Worm (Caenorhabditis elegans) whole organism, young adult: ENCODE measurements around the gene fbxb-42.

Source experiments
- C17E4.6 ChIP-seq: fragments of 200-800 bp; sonication (Bioruptor generic); IDR thresholded peaks from 2 replicates; pipeline ENCODE4 v1.3.6; 2022; ENCODE audit warnings: missing genetic modification reagents, missing genetic modification characterization, missing compliant biosample characterization
- F10E7.11 ChIP-seq: sonication (generic microtip); optimal IDR thresholded peaks from 2 replicates; lab custom pipeline; 2017; ENCODE audit warnings: mild to moderate bottlenecking, missing genetic modification characterization, moderate library complexity, missing compliant biosample characterization
- F37B4.10 ChIP-seq: fragments of 200-800 bp; sonication (Bioruptor generic); IDR thresholded peaks from 2 replicates; pipeline ENCODE4 v1.3.6; 2022; ENCODE audit warnings: missing genetic modification characterization, missing compliant biosample characterization
- F52B5.7 ChIP-seq: sonication (generic microtip); optimal IDR thresholded peaks from 2 replicates; lab custom pipeline; 2016; ENCODE audit warnings: mild to moderate bottlenecking, missing genetic modification characterization, missing compliant biosample characterization
- F55B11.4 ChIP-seq: sonication (generic microtip); optimal IDR thresholded peaks from 2 replicates; lab custom pipeline; 2016; ENCODE audit warnings: missing compliant biosample characterization, missing genetic modification characterization, borderline replicate concordance; ENCODE audit not compliant: insufficient read depth
- T26A5.8 ChIP-seq: sonication (generic microtip); optimal IDR thresholded peaks from 2 replicates; lab custom pipeline; 2016; ENCODE audit warnings: missing genetic modification characterization, missing compliant biosample characterization
- Y53G8AR.9 ChIP-seq: fragments of 200-800 bp; sonication (Bioruptor generic); conservative IDR thresholded peaks from 2 replicates; pipeline ENCODE4 v1.3.6; 2022; ENCODE audit warnings: missing genetic modification reagents, missing genetic modification characterization, missing compliant biosample characterization
- aptf-2 ChIP-seq: fragments of 200-800 bp; sonication (Bioruptor generic); conservative IDR thresholded peaks from 2 replicates; pipeline ENCODE4 v1.3.6; 2022; ENCODE audit warnings: missing genetic modification reagents, missing genetic modification characterization, missing compliant biosample characterization
- atf-7 ChIP-seq: sonication (generic microtip); optimal IDR thresholded peaks from 2 replicates; lab custom pipeline; 2017; ENCODE audit warnings: mild to moderate bottlenecking, missing genetic modification characterization, missing compliant biosample characterization
- athp-1 ChIP-seq: sonication (generic microtip); optimal IDR thresholded peaks from 2 replicates; lab custom pipeline; 2017; ENCODE audit warnings: mild to moderate bottlenecking, missing genetic modification characterization, missing compliant biosample characterization
- ccch-3 ChIP-seq: fragments of 200-800 bp; sonication (Bioruptor generic); optimal IDR thresholded peaks from 2 replicates; lab custom pipeline; 2018; ENCODE audit warnings: mild to moderate bottlenecking, missing genetic modification characterization, missing compliant biosample characterization
- chd-7 ChIP-seq: sonication (generic microtip); optimal IDR thresholded peaks from 2 replicates; lab custom pipeline; 2016; ENCODE audit warnings: mild to moderate bottlenecking, missing genetic modification characterization, moderate library complexity, missing compliant biosample characterization
- egrh-3 ChIP-seq: fragments of 200-800 bp; sonication (Bioruptor generic); IDR thresholded peaks from 2 replicates; pipeline ENCODE4 v1.3.6; 2022; ENCODE audit warnings: missing genetic modification reagents, missing genetic modification characterization, missing compliant biosample characterization
- ets-4 ChIP-seq: fragments of 200-800 bp; sonication (Bioruptor generic); optimal IDR thresholded peaks from 2 replicates; lab custom pipeline; 2018; ENCODE audit warnings: mild to moderate bottlenecking, missing genetic modification characterization, missing compliant biosample characterization
- him-1 ChIP-seq: sonication (generic microtip); optimal IDR thresholded peaks from 2 replicates; lab custom pipeline; 2016; ENCODE audit warnings: missing genotype, missing genetic modification reagents, missing genetic modification characterization, missing compliant biosample characterization
- hrde-1 ChIP-seq: sonication (generic microtip); optimal IDR thresholded peaks from 2 replicates; lab custom pipeline; 2016; ENCODE audit warnings: missing genetic modification characterization, mild to moderate bottlenecking, missing compliant biosample characterization, moderate library complexity, missing genotype, missing genetic modification reagents, borderline replicate concordance
- hsf-1 ChIP-seq: fragments of 200-800 bp; sonication (Bioruptor generic); IDR thresholded peaks from 2 replicates; pipeline ENCODE4 v1.3.6; 2022; ENCODE audit warnings: missing genetic modification reagents, missing genetic modification characterization, missing compliant biosample characterization
- madf-6 ChIP-seq: fragments of 200-800 bp; sonication (Bioruptor generic); IDR thresholded peaks from 2 replicates; pipeline ENCODE4 v1.3.6; 2022; ENCODE audit warnings: missing genetic modification reagents, missing genetic modification characterization, missing compliant biosample characterization
- madf-8 ChIP-seq: fragments of 200-800 bp; sonication (Bioruptor generic); conservative IDR thresholded peaks from 2 replicates; pipeline ENCODE4 v1.3.6; 2022; ENCODE audit warnings: missing genetic modification reagents, missing genetic modification characterization, missing compliant biosample characterization
- nfyb-1 ChIP-seq: fragments of 200-800 bp; sonication (Bioruptor generic); IDR thresholded peaks from 2 replicates; pipeline ENCODE4 v1.3.6; 2022; ENCODE audit warnings: missing genetic modification reagents, missing genetic modification characterization, missing compliant biosample characterization
- nhr-27 ChIP-seq: fragments of 200-800 bp; sonication (Bioruptor generic); optimal IDR thresholded peaks from 2 replicates; lab custom pipeline; 2018; ENCODE audit warnings: mild to moderate bottlenecking, missing genetic modification characterization, moderate library complexity, missing compliant biosample characterization
- nhr-90 ChIP-seq: sonication (generic microtip); optimal IDR thresholded peaks from 2 replicates; lab custom pipeline; 2016; ENCODE audit warnings: missing genotype, mild to moderate bottlenecking, missing genetic modification characterization, missing compliant biosample characterization
- rec-8 ChIP-seq, 2 experiments: sonication (generic microtip); optimal IDR thresholded peaks; 2 replicates each; lab custom pipeline; 2016; ENCODE audit warnings: mild to moderate bottlenecking in 2 of 2, missing genetic modification characterization in 2 of 2, missing genetic modification reagents in 2 of 2, missing genotype in 2 of 2, missing biosample characterization in 1 of 2, missing compliant biosample characterization in 1 of 2, moderate library complexity in 1 of 2
- snpc-1.1 ChIP-seq: sonication (generic microtip); optimal IDR thresholded peaks from 2 replicates; lab custom pipeline; 2017; ENCODE audit warnings: missing genetic modification characterization, mild to moderate bottlenecking, missing compliant biosample characterization, antibody characterized with exemption, moderate library complexity, missing genotype, missing genetic modification reagents; ENCODE audit not compliant: insufficient read depth
- tbx-9 ChIP-seq: sonication (generic microtip); optimal IDR thresholded peaks from 2 replicates; lab custom pipeline; 2016; ENCODE audit warnings: borderline replicate concordance, missing genetic modification characterization, inconsistent platforms, missing compliant biosample characterization
- tlf-1 ChIP-seq: fragments of 200-800 bp; sonication (Bioruptor generic); optimal IDR thresholded peaks from 2 replicates; lab custom pipeline; 2018; ENCODE audit warnings: mild to moderate bottlenecking, missing genetic modification characterization, missing compliant biosample characterization
- unc-130 ChIP-seq: sonication (generic microtip); optimal IDR thresholded peaks from 2 replicates; lab custom pipeline; 2016; ENCODE audit warnings: missing genetic modification reagents, missing genetic modification characterization, missing compliant biosample characterization
- unc-62 ChIP-seq: fragments of 150-350 bp; optimal IDR thresholded peaks from 2 replicates; lab custom pipeline; 2014; ENCODE audit warnings: missing biosample characterization, missing genetic modification reagents, missing genetic modification characterization
- zim-3 ChIP-seq: sonication (generic microtip); optimal IDR thresholded peaks from 2 replicates; lab custom pipeline; 2017; ENCODE audit warnings: mild to moderate bottlenecking, missing genetic modification characterization, moderate library complexity, missing compliant biosample characterization

Gene fbxb-42

ce11 chrII:1584140-1584539 is 46.7 kb downstream of the fbxb-42 start, which contains the start of gene clec-21:
clec-21 (minus strand) TSS chrII:1584240.
- no peak for TF ChIP-seq madf-8
- TF ChIP-seq unc-62 (GFP tag; lab: Kevin White, UChicago), result no peak
- no peak for TF ChIP-seq T26A5.8 (tag; lab: Kevin White, UChicago)
- no peak for TF ChIP-seq C17E4.6 (GFP tag; lab: Robert Waterston, UW)
- TF ChIP-seq unc-130 (GFP tag; lab: Kevin White, UChicago), result no peak
- no peak for TF ChIP-seq F37B4.10 (GFP tag; lab: Robert Waterston, UW)
- no peak for TF ChIP-seq tbx-9
- no peak for TF ChIP-seq nhr-27 (tag; lab: Kevin White, UChicago)
- no peak for TF ChIP-seq hsf-1 (GFP tag; lab: Robert Waterston, UW)
- no peak for TF ChIP-seq chd-7 (tag; lab: Kevin White, UChicago)
- no peak for TF ChIP-seq hrde-1 (tag; lab: Kevin White, UChicago)
- TF ChIP-seq egrh-3 (GFP tag; lab: Robert Waterston, UW), result no peak
- TF ChIP-seq F52B5.7 (tag; lab: Kevin White, UChicago), result no peak

ce11 chrII:1586305-1586704 is 48.9 kb downstream of the fbxb-42 start, which contains the start of gene T07H3.8:
T07H3.8 (plus strand) TSS chrII:1586605.
- no peak for TF ChIP-seq tlf-1 (GFP tag; lab: Kevin White, UChicago)
- no peak for TF ChIP-seq ets-4 (GFP tag; lab: Kevin White, UChicago)
- no peak for TF ChIP-seq atf-7
- TF ChIP-seq him-1 (tag; lab: Kevin White, UChicago), result no peak
- no peak for TF ChIP-seq ccch-3
- no peak for TF ChIP-seq athp-1
- TF ChIP-seq aptf-2, result no peak
- TF ChIP-seq rec-8 (tag; optimal IDR thresholded peaks at IDR 0.05; lab: Kevin White, UChicago), result no peak
- TF ChIP-seq F55B11.4, result no peak
- no peak for TF ChIP-seq zim-3 (tag; lab: Kevin White, UChicago)
- TF ChIP-seq F10E7.11 (tag; lab: Kevin White, UChicago), result no peak
- no peak for TF ChIP-seq nhr-90
- no peak for TF ChIP-seq snpc-1.1 (tag; lab: Kevin White, UChicago)
- no peak for TF ChIP-seq Y53G8AR.9
- no peak for TF ChIP-seq F37B4.10 (GFP tag; lab: Robert Waterston, UW)
- TF ChIP-seq madf-6 (GFP tag; lab: Robert Waterston, UW), result no peak
- no peak for TF ChIP-seq nfyb-1 (GFP tag; lab: Robert Waterston, UW)
